Fruit fly (Drosophila melanogaster): ENCODE results near the gene ckd.
A peak's percentile ranks its signal among the peaks of the same experiment; 100 is the strongest.

Gene ckd

DNA sequence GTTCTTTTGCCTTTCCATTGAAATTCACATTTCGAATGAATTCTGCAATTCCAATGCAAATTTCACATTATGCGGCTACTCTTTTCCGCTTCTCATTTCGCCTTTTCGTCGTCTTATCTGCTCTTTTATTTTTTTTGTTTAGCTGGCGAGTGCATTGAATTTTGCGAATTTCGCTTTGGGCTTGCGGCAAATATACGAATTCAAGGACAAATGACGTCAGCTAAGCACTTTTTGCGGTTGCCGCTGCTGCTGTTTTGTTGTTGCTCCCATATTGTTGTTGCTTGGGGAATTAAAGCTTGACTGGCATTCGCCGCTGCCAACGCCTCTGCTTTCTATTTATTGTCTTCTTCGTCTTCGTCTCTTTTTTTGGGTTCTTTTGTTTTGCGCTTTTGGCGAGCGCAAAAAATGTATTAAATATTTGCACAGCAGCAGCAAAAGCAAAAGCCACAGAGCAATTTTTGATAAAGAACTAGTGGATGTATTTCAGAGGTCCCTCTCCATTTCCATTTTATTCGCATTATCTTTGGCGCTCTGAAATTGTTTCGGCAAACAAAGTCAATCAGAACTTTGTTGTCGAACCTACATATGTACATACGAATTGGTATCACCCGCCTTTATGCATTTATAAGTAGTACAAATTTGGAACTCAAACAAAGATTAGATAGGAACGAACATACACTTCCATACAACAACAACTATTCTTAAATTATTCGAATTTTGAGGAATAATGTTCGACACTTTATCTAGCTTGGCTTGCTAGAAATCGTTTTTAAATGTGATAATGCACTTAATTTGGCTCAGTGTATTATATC is 17.7 kb upstream of the ckd start (continued):
- peak; percentile 79 for TF ChIP-seq CG1621 (tag; optimal IDR thresholded peaks at IDR 0.05)
- no peak for TF ChIP-seq topi (GFP tag; optimal IDR thresholded peaks at IDR 0.05)
- TF ChIP-seq CG7368 (GFP tag; optimal IDR thresholded peaks at IDR 0.05), result no peak
- peak; percentile 32 for TF ChIP-seq Ets21C (GFP tag; optimal IDR thresholded peaks at IDR 0.05)
- peak; percentile 60 for TF ChIP-seq Hr4 (GFP tag; optimal IDR thresholded peaks at IDR 0.05)
- no peak for TF ChIP-seq CG9139 (GFP tag; optimal IDR thresholded peaks at IDR 0.05)
- TF ChIP-seq Sox14 (GFP tag; optimal IDR thresholded peaks at IDR 0.05), result peak; percentile 74
- TF ChIP-seq CG6792 (GFP tag; optimal IDR thresholded peaks at IDR 0.05), result peak; percentile 59
- 0 out of 3 replicates have a peak, but pooled peaks have one; percentile 21 for TF ChIP-seq eg (GFP tag; IDR thresholded peaks at IDR 0.05)
- TF ChIP-seq CG11902 (GFP tag; optimal IDR thresholded peaks at IDR 0.05), result no peak
- no peak for TF ChIP-seq spab (GFP tag; optimal IDR thresholded peaks at IDR 0.05)
- TF ChIP-seq Sox102F (GFP tag; optimal IDR thresholded peaks at IDR 0.05), result peak; percentile 78
- TF ChIP-seq Blimp-1 (GFP tag; optimal IDR thresholded peaks at IDR 0.05), result no peak
- TF ChIP-seq ss (GFP tag; optimal IDR thresholded peaks at IDR 0.05), result peak in 1 of 2 experiments; percentile 10
- TF ChIP-seq vri (GFP tag; optimal IDR thresholded peaks at IDR 0.05), result peak; percentile 59
- no peak for TF ChIP-seq fd85E (GFP tag; optimal IDR thresholded peaks at IDR 0.05)
- TF ChIP-seq CG11294 (GFP tag; IDR thresholded peaks at IDR 0.05), result no peak
- TF ChIP-seq acj6 (GFP tag; optimal IDR thresholded peaks at IDR 0.05), result peak; percentile 81
- peak; percentile 61 for TF ChIP-seq Eip75B (GFP tag; optimal IDR thresholded peaks at IDR 0.05)
- peak; percentile 5 for TF ChIP-seq CG32006 (GFP tag; optimal IDR thresholded peaks at IDR 0.05)
- TF ChIP-seq Eip78C (GFP tag), result peak; percentile 94
- TF ChIP-seq CG15336 (GFP tag; IDR thresholded peaks at IDR 0.05), result peak; percentile 55
- no peak for TF ChIP-seq CG4318 (GFP tag; optimal IDR thresholded peaks at IDR 0.05)
- TF ChIP-seq CG8632 (GFP tag; optimal IDR thresholded peaks at IDR 0.05), result peak; percentile 36
- TF ChIP-seq CG6163 (GFP tag; IDR thresholded peaks at IDR 0.05), result peak; percentile 86
- peak; percentile 76 for TF ChIP-seq Hr39 (GFP tag; optimal IDR thresholded peaks at IDR 0.05)
- peak; percentile 51 for TF ChIP-seq esn (GFP tag; optimal IDR thresholded peaks at IDR 0.05)
- TF ChIP-seq net (GFP tag; optimal IDR thresholded peaks at IDR 0.05), result peak; percentile 69
- peak; percentile 64 for TF ChIP-seq fkh (GFP tag; optimal IDR thresholded peaks at IDR 0.05)
- no peak for TF ChIP-seq CG6276 (GFP tag; optimal IDR thresholded peaks at IDR 0.05)
- TF ChIP-seq CG3032 (tag; optimal IDR thresholded peaks at IDR 0.05), result no peak
- no peak for TF ChIP-seq CG3919 (GFP tag; optimal IDR thresholded peaks at IDR 0.05)
- TF ChIP-seq svp (GFP tag), result peak; percentile 93
- TF ChIP-seq OdsH (GFP tag; optimal IDR thresholded peaks at IDR 0.05), result peak; percentile 69
- peak; percentile 71 for TF ChIP-seq fd59A (GFP tag; optimal IDR thresholded peaks at IDR 0.05)
- peak; percentile 52 for TF ChIP-seq CG34406 (GFP tag; optimal IDR thresholded peaks at IDR 0.05)
- peak; percentile 77 for TF ChIP-seq dsx (GFP tag; optimal IDR thresholded peaks at IDR 0.05; ENCODE audit: poor library complexity, severe bottlenecking)
- TF ChIP-seq CG10631 (GFP tag; optimal IDR thresholded peaks at IDR 0.05), result peak; percentile 50

DNA sequence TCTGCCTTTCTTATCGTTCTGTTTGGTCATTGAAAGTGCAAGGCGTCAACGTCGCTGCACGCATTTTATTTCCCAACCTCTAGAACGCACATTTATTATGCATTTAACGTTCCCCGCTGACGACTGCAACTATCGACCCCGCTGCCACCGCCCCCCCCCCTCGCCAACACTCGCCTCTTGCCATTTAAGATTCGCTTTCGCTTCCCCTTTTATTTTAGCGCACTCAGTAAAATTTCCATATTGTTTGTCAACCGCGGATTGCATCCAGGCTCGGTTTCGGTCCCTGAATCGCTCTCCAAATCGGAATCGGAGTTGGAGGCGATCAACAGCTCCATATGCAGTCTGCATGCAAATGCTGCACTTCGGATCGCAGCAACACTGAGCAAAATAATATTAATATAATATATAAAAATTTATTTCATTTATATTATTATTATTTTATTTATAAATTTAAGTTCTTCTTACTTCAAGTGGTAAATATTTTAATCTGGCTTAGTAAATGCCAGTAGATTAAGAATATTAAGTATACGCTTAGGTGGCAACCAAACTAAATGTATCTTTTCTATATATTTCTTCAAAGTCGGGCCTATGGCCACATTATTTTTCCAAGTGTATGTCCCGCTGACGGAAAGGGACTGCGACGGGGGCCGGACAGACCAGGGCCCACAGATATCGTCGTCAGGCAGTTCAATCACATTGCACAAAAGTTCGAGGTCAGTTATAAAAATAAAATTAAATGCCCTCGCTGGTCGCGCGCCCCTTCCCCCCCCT is 16.9 kb upstream of the ckd start:
- TF ChIP-seq CG1621 (tag; optimal IDR thresholded peaks at IDR 0.05), result peak; percentile 85
- TF ChIP-seq CG8319 (GFP tag; optimal IDR thresholded peaks at IDR 0.05), result peak; percentile 92
- peak; percentile 91 for TF ChIP-seq CG7368 (GFP tag; optimal IDR thresholded peaks at IDR 0.05)
- peak; percentile 95 for TF ChIP-seq CG10631 (GFP tag; optimal IDR thresholded peaks at IDR 0.05)
- TF ChIP-seq spab (GFP tag; optimal IDR thresholded peaks at IDR 0.05), result peak; percentile 99
- peak; percentile 85 for TF ChIP-seq CG4318 (GFP tag; optimal IDR thresholded peaks at IDR 0.05)
- TF ChIP-seq Ets21C (GFP tag; optimal IDR thresholded peaks at IDR 0.05), result peak; percentile 76
- peak; percentile 94 for TF ChIP-seq acj6 (GFP tag; optimal IDR thresholded peaks at IDR 0.05)
- TF ChIP-seq achi (GFP tag; optimal IDR thresholded peaks at IDR 0.05), result peak; percentile 96
- TF ChIP-seq Blimp-1 (GFP tag; optimal IDR thresholded peaks at IDR 0.05), result peak; percentile 82
- TF ChIP-seq CG6276 (GFP tag; optimal IDR thresholded peaks at IDR 0.05), result peak; percentile 87
- TF ChIP-seq Eip78C (GFP tag), result peak; percentile 97
- peak; percentile 99 for TF ChIP-seq ss (GFP tag; optimal IDR thresholded peaks at IDR 0.05)
- peak; percentile 93 for TF ChIP-seq Sox15 (GFP tag; optimal IDR thresholded peaks at IDR 0.05)
- TF ChIP-seq Sox14 (GFP tag; optimal IDR thresholded peaks at IDR 0.05), result peak; percentile 91
- TF ChIP-seq CG6854 (GFP tag; optimal IDR thresholded peaks at IDR 0.05), result peak; percentile 96
- TF ChIP-seq CG11294 (GFP tag; IDR thresholded peaks at IDR 0.05), result peak; percentile 62
- TF ChIP-seq CG32006 (GFP tag; optimal IDR thresholded peaks at IDR 0.05), result peak; percentile 95
- TF ChIP-seq pdm3 (GFP tag; optimal IDR thresholded peaks at IDR 0.05), result peak; percentile 88
- peak; percentile 93 for TF ChIP-seq fd59A (GFP tag; optimal IDR thresholded peaks at IDR 0.05)
- peak; percentile 92 for TF ChIP-seq cyc (GFP tag; optimal IDR thresholded peaks at IDR 0.05)
- TF ChIP-seq fkh (GFP tag; optimal IDR thresholded peaks at IDR 0.05), result no peak
- peak; percentile 86 for TF ChIP-seq Eip75B (GFP tag; optimal IDR thresholded peaks at IDR 0.05)
- TF ChIP-seq CG6808 (GFP tag; optimal IDR thresholded peaks at IDR 0.05), result peak; percentile 98
- peak; percentile 92 for TF ChIP-seq topi (GFP tag; optimal IDR thresholded peaks at IDR 0.05)
- TF ChIP-seq CG34406 (GFP tag; optimal IDR thresholded peaks at IDR 0.05), result peak; percentile 98
